Worm (Caenorhabditis elegans): ENCODE results near the gene ZK1248.11.

- TF ChIP-seq W03F9.2 (tag; optimal IDR thresholded peaks at IDR 0.05) = no peak
- no peak for TF ChIP-seq him-1 (tag; optimal IDR thresholded peaks at IDR 0.05)
- no peak for TF ChIP-seq dao-5 (tag; optimal IDR thresholded peaks at IDR 0.05)
These were observed 32.2 kb upstream of the ZK1248.11 start for ce11 chrII:5860621-5861020.
